Worm (Caenorhabditis elegans): ENCODE data around the gene rsef-1.

Gene rsef-1

DNA sequence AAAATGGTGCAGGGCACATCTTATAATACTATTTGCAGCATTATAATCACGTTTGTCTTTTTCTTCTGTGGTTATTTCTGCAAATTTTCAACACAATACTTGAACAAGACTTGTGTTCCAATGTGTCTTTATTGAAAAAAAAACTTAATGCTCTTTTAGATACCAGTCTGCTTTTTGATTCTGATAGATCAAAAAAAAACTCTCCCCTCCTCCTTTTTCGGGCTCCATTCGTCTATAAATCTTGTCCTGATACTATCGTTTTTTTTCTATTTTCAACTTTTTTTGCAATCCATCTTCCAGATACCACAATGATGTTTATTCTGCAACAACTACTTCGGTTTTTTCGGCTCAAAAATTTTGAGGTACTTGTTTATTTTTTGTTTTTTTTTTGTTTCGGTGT is 21.6 kb upstream of the rsef-1 start, which contains the start of gene twk-16:
twk-16 (plus strand) TSS at position 301 of the 400 bp plus-strand sequence.
- TF ChIP-seq lin-40 (tag; optimal IDR thresholded peaks at IDR 0.05) = no peak
- TF ChIP-seq mcd-1 (GFP tag; IDR thresholded peaks at IDR 0.05) = no peak
- TF ChIP-seq F57A8.1 (GFP tag; optimal IDR thresholded peaks at IDR 0.05) = no peak
- TF ChIP-seq pbrm-1 (GFP tag; IDR thresholded peaks at IDR 0.05) = no peak

DNA sequence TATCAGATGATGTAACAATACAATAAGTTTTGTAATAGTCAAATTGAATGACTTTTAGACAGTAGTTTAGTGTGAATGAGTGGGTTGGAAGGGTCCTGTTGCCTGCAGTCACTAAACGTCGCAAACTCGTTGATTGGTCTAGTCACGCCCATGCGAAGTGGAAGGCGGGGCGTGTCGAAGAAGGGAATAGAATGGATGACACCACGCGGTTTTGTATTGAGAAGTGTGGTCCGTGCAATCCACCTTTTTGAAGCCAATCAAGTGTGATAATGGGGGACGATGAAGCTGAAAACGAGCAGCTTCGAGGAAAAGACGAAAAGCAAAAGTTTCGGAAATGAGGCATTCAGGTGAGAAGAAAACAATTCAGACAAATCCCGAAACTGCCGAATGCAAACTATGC is 11.1 kb upstream of the rsef-1 start, which contains the start of gene ceh-31:
ceh-31 (minus strand) TSS at position 101 of the 400 bp plus-strand sequence.
- TF ChIP-seq Y79H2A.3 (GFP tag; conservative IDR thresholded peaks at IDR 0.05) = no peak
- TF ChIP-seq lir-1 (GFP tag; conservative IDR thresholded peaks at IDR 0.05) = no peak
- TF ChIP-seq dpl-1 (GFP tag; optimal IDR thresholded peaks at IDR 0.05) = no peak
- TF ChIP-seq bed-1 (GFP tag; IDR thresholded peaks at IDR 0.05) = no peak
- no peak for TF ChIP-seq rcor-1 (GFP tag; IDR thresholded peaks at IDR 0.05)
- no peak for TF ChIP-seq C17E4.6 (GFP tag; IDR thresholded peaks at IDR 0.05)
- TF ChIP-seq cebp-2 (GFP tag; IDR thresholded peaks at IDR 0.05) = no peak
- no peak for TF ChIP-seq ztf-28 (GFP tag; IDR thresholded peaks at IDR 0.05)

DNA sequence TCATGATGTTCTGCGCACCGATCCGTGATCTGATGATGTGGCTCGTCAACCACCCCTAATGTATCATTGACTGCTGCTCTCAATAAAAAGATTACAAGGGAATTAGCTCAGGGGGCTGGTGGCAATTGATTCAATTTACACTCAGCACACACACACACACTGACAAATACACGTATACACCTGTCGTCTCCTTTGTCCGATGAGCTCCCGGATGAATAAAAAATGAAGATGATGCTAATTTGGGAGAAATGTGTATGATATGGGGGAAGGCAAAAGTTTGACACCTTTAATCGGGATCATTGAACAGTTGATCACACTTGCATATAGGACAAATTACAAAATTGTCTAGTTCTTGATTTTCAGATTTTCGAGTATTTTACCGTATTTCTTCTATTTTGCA is 7.9 kb upstream of the rsef-1 start:
- TF ChIP-seq nhr-27 (tag; optimal IDR thresholded peaks at IDR 0.05) (no peak), F23B12.7 (tag; optimal IDR thresholded peaks at IDR 0.05; ENCODE audit: insufficient read depth) (no peak), lin-40 (tag; optimal IDR thresholded peaks at IDR 0.05) (no peak), zim-3 (tag; optimal IDR thresholded peaks at IDR 0.05) (no peak), ceh-27 (GFP tag; optimal IDR thresholded peaks at IDR 0.05) (no peak), F39B2.1 (GFP tag; IDR thresholded peaks at IDR 0.05) (no peak), nhr-80 (tag; optimal IDR thresholded peaks at IDR 0.05) (no peak), tlf-1 (GFP tag; optimal IDR thresholded peaks at IDR 0.05) (no peak), athp-1 (tag; optimal IDR thresholded peaks at IDR 0.05) (no peak), B0035.1 (tag; optimal IDR thresholded peaks at IDR 0.05) (no peak), efl-1 (GFP tag; optimal IDR thresholded peaks at IDR 0.05) (no peak), hmg-20 (GFP tag; IDR thresholded peaks at IDR 0.05) (no peak), cebp-1 (GFP tag; IDR thresholded peaks at IDR 0.05) (no peak), cebp-1 (tag; optimal IDR thresholded peaks at IDR 0.05) (no peak), attf-5 (GFP tag; optimal IDR thresholded peaks at IDR 0.05) (no peak), B0019.2 (GFP tag; conservative IDR thresholded peaks at IDR 0.05) (no peak), snpc-3.4 (tag; optimal IDR thresholded peaks at IDR 0.05) (no peak), nfyb-1 (GFP tag; IDR thresholded peaks at IDR 0.05) (no peak)

DNA sequence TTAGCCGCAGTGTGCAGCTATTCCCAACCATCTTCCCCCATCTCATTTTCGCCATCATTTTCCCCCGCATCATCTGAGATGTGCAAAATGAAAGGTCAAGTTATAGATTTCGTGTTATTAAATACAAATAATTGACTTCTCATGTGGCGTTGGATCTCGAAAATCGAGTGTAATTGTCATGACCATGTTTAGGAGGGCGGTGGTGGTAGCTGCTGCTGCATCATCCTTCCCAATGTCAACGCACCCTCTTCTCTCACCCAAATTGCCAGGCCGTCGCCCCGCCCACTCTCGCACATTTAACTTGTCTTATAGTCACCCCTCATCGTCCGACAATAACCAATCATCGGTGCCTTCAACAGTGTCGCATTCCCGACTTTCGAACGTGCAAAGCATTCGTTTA is 4.1 kb upstream of the rsef-1 start, which contains the start of gene ceh-30:
ceh-30 (plus strand) TSS at position 301 of the 400 bp plus-strand sequence.
- TF ChIP-seq chd-7 (tag; optimal IDR thresholded peaks at IDR 0.05) (no peak), tbx-9 (tag; optimal IDR thresholded peaks at IDR 0.05; ENCODE audit: borderline replicate concordance) (no peak), ztf-26 (tag; optimal IDR thresholded peaks at IDR 0.05) (no peak), ceh-58 (GFP tag; IDR thresholded peaks at IDR 0.05) (no peak), nfya-2 (GFP tag; IDR thresholded peaks at IDR 0.05) (no peak), F49E8.2 (tag; optimal IDR thresholded peaks at IDR 0.05; ENCODE audit: insufficient read depth) (no peak), tlf-1 (GFP tag; optimal IDR thresholded peaks at IDR 0.05) (no peak), hlh-12 (tag; optimal IDR thresholded peaks at IDR 0.05) (no peak), D2030.7 (GFP tag; IDR thresholded peaks at IDR 0.05) (no peak), mcd-1 (GFP tag; IDR thresholded peaks at IDR 0.05) (no peak), lin-40 (tag; optimal IDR thresholded peaks at IDR 0.05) (no peak), pha-4 (tag; optimal IDR thresholded peaks at IDR 0.05) (no peak), F37B4.10 (GFP tag; IDR thresholded peaks at IDR 0.05) (no peak), athp-1 (tag; optimal IDR thresholded peaks at IDR 0.05) (no peak), B0261.1 (tag; optimal IDR thresholded peaks at IDR 0.05) (no peak), F57A8.1 (GFP tag; optimal IDR thresholded peaks at IDR 0.05) (no peak), F52B5.7 (tag; optimal IDR thresholded peaks at IDR 0.05) (no peak)

Data from whole organism, young adult.